Fruit fly (Drosophila melanogaster) S2 (cell line): ENCODE results near the gene M6.

Source experiments
- CG8478 ChIP-seq: fragments of >200 bp; optimal IDR thresholded peaks from 2 replicates; lab custom pipeline; 2018
- CTCF ChIP-seq, 2 experiments: fragments of >200 bp; optimal IDR thresholded peaks; 2 replicates each; lab custom pipeline; 2018

DNA sequence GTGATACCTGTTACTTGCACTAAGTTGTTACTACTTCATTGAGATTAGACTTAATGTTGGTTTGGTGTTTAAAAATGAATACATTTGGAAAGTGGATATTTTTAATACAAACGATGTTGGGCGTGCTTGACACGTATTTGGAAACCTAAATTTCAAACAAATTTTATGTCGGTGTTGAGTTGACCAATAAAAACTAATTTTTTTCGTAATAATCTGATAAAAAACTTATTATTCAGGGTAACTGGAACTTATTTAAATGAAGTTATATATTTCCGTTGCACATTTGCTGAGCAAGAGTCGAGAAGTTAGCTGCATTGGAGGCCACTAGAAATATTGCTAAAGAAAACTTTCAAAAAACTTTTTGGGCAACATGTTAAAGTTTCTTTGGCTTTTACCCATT lies 34.4 kb downstream of the M6 start, which contains the start of gene CG33290:
- TF ChIP-seq CTCF (optimal IDR thresholded peaks at IDR 0.05; lab: Kevin White, UChicago) (no peak), CG8478 (lab: Kevin White, UChicago) (no peak)
